Worm (Caenorhabditis elegans) whole organism, L1 larva: ENCODE measurements around the gene T24E12.3.

Experiments
- C04F5.9 ChIP-seq: sonication (generic microtip); optimal IDR thresholded peaks from 2 replicates; lab custom pipeline; 2016; ENCODE audit warnings: missing genetic modification characterization, missing compliant biosample characterization
- C34B4.2 ChIP-seq: sonication (generic microtip); optimal IDR thresholded peaks from 2 replicates; lab custom pipeline; 2017; ENCODE audit warnings: mild to moderate bottlenecking, missing genetic modification characterization, missing compliant biosample characterization
- aha-1 ChIP-seq: fragments of 150-350 bp; optimal IDR thresholded peaks from 2 replicates; lab custom pipeline; 2014; ENCODE audit warnings: missing biosample characterization, missing genetic modification characterization
- alr-1 ChIP-seq: fragments of 200-800 bp; sonication (Bioruptor generic); optimal IDR thresholded peaks from 2 replicates; lab custom pipeline; 2018; ENCODE audit warnings: borderline replicate concordance, mild to moderate bottlenecking, missing genetic modification characterization, missing compliant biosample characterization
- blmp-1 ChIP-seq: fragments of 150-350 bp; optimal IDR thresholded peaks from 2 replicates; lab custom pipeline; 2014; ENCODE audit warnings: missing biosample characterization, missing genetic modification characterization
- ceh-63 ChIP-seq: fragments of 200-800 bp; sonication (Bioruptor generic); optimal IDR thresholded peaks from 2 replicates; lab custom pipeline; 2018; ENCODE audit warnings: mild to moderate bottlenecking, missing genetic modification characterization, missing compliant biosample characterization
- efl-1 ChIP-seq, 4 experiments: fragments of 150-350 bp; optimal IDR thresholded peaks in 3 of 4; peaks in 1 of 4; 1 replicate in 1 of 4; 2 replicates in 3 of 4; lab custom pipeline; 2014; ENCODE audit warnings: missing biosample characterization in 2 of 4, missing genetic modification characterization in 2 of 4, missing genetic modification reagents in 2 of 4
- efl-3 ChIP-seq: fragments of 200-800 bp; sonication (Bioruptor generic); optimal IDR thresholded peaks from 2 replicates; lab custom pipeline; 2018; ENCODE audit warnings: mild to moderate bottlenecking, missing genetic modification characterization, missing compliant biosample characterization
- egl-27 ChIP-seq, 2 experiments: fragments of 150-350 bp in 1 of 2; sonication (generic microtip); optimal IDR thresholded peaks; 3 replicates each; lab custom pipeline; 2017 to 2018; ENCODE audit warnings: missing biosample characterization in 2 of 2, missing genetic modification characterization in 2 of 2, missing genetic modification reagents in 2 of 2
- elt-2 ChIP-seq: sonication (generic microtip); optimal IDR thresholded peaks from 2 replicates; lab custom pipeline; 2016; ENCODE audit warnings: missing genetic modification characterization, mild to moderate bottlenecking, inconsistent platforms, missing compliant biosample characterization, missing genetic modification reagents
- ets-5 ChIP-seq: fragments of 200-800 bp; sonication (Bioruptor generic); IDR thresholded peaks from 2 replicates; pipeline ENCODE4 v1.3.6; 2022; ENCODE audit warnings: missing genetic modification characterization, missing compliant biosample characterization
- fkh-10 ChIP-seq: sonication (generic microtip); optimal IDR thresholded peaks from 2 replicates; lab custom pipeline; 2017; ENCODE audit warnings: missing biosample characterization, missing genetic modification reagents, missing genetic modification characterization
- fkh-4 ChIP-seq: sonication (generic microtip); optimal IDR thresholded peaks from 2 replicates; lab custom pipeline; 2016; ENCODE audit warnings: missing compliant biosample characterization, missing genetic modification characterization, borderline replicate concordance
- fkh-8 ChIP-seq: sonication (generic microtip); optimal IDR thresholded peaks from 2 replicates; lab custom pipeline; 2016; ENCODE audit warnings: mild to moderate bottlenecking, missing genetic modification characterization, missing compliant biosample characterization
- grh-1 ChIP-seq: fragments of 200-800 bp; sonication (Bioruptor generic); IDR thresholded peaks from 2 replicates; pipeline ENCODE4 v1.3.6; 2022; ENCODE audit warnings: missing genetic modification reagents, missing genetic modification characterization, missing compliant biosample characterization
- hlh-17 ChIP-seq: fragments of 200-800 bp; sonication (Bioruptor generic); optimal IDR thresholded peaks from 2 replicates; lab custom pipeline; 2018; ENCODE audit warnings: missing genetic modification characterization, mild to moderate bottlenecking, missing compliant biosample characterization, moderate library complexity, borderline replicate concordance
- hlh-4 ChIP-seq: sonication (generic microtip); optimal IDR thresholded peaks from 2 replicates; lab custom pipeline; 2016; ENCODE audit warnings: mild to moderate bottlenecking, missing genetic modification characterization, missing compliant biosample characterization
- hpl-2 ChIP-seq: fragments of 150-350 bp; optimal IDR thresholded peaks from 2 replicates; lab custom pipeline; 2014; ENCODE audit warnings: missing biosample characterization, missing genetic modification reagents, missing genetic modification characterization
- irx-1 ChIP-seq: sonication (generic microtip); optimal IDR thresholded peaks from 2 replicates; lab custom pipeline; 2016; ENCODE audit warnings: missing genetic modification characterization, missing compliant biosample characterization
- lin-14 ChIP-seq: fragments of 200-800 bp; sonication (Bioruptor generic); optimal IDR thresholded peaks from 2 replicates; lab custom pipeline; 2018; ENCODE audit warnings: mild to moderate bottlenecking, missing genetic modification characterization, moderate library complexity, missing compliant biosample characterization
- lin-15B ChIP-seq: fragments of 150-350 bp; sonication (generic microtip); optimal IDR thresholded peaks from 3 replicates; lab custom pipeline; 2014; ENCODE audit warnings: missing biosample characterization, missing genetic modification characterization
- lin-35 ChIP-seq, 2 experiments: fragments of 150-350 bp; optimal IDR thresholded peaks; 2 replicates each; lab custom pipeline; 2014; ENCODE audit warnings: missing biosample characterization in 2 of 2, missing genetic modification characterization in 2 of 2, missing genetic modification reagents in 2 of 2
- lsy-2 ChIP-seq, 2 experiments: fragments of 150-350 bp; optimal IDR thresholded peaks; 2 replicates each; lab custom pipeline; 2014; ENCODE audit warnings: missing biosample characterization in 2 of 2, missing genetic modification characterization in 2 of 2
- mdl-1 ChIP-seq, 2 experiments: fragments of 150-350 bp; optimal IDR thresholded peaks; 2 replicates each; lab custom pipeline; 2014 to 2017; ENCODE audit warnings: missing biosample characterization in 2 of 2, missing genetic modification characterization in 2 of 2, inconsistent platforms in 1 of 2
- nhr-20 ChIP-seq: sonication (generic microtip); optimal IDR thresholded peaks from 2 replicates; lab custom pipeline; 2016; ENCODE audit warnings: mild to moderate bottlenecking, missing genetic modification characterization, missing compliant biosample characterization
- nhr-28 ChIP-seq: fragments of 150-350 bp; optimal IDR thresholded peaks from 2 replicates; lab custom pipeline; 2014; ENCODE audit warnings: missing biosample characterization, missing genetic modification characterization
- nhr-71 ChIP-seq: sonication (generic microtip); optimal IDR thresholded peaks from 2 replicates; lab custom pipeline; 2016; ENCODE audit warnings: mild to moderate bottlenecking, missing genetic modification characterization, moderate library complexity, missing compliant biosample characterization
- nhr-76 ChIP-seq: sonication (generic microtip); optimal IDR thresholded peaks from 2 replicates; lab custom pipeline; 2017; ENCODE audit warnings: missing biosample characterization, missing genetic modification characterization
- rnt-1 ChIP-seq: sonication (generic microtip); optimal IDR thresholded peaks from 2 replicates; lab custom pipeline; 2016; ENCODE audit warnings: mild to moderate bottlenecking, missing genetic modification characterization, moderate library complexity, missing compliant biosample characterization
- snpc-4 ChIP-seq: fragments of 150-350 bp; optimal IDR thresholded peaks from 2 replicates; lab custom pipeline; 2014; ENCODE audit warnings: missing biosample characterization, missing genetic modification characterization
- sptf-1 ChIP-seq: fragments of 150-350 bp; optimal IDR thresholded peaks from 2 replicates; lab custom pipeline; 2014; ENCODE audit warnings: missing biosample characterization, missing genetic modification characterization
- sup-37 ChIP-seq: fragments of 200-800 bp; sonication (Bioruptor generic); optimal IDR thresholded peaks from 2 replicates; lab custom pipeline; 2018; ENCODE audit warnings: mild to moderate bottlenecking, missing genetic modification characterization, missing compliant biosample characterization
- swsn-7 ChIP-seq: sonication (generic microtip); optimal IDR thresholded peaks from 2 replicates; lab custom pipeline; 2016; ENCODE audit warnings: missing genetic modification characterization, missing compliant biosample characterization
- unc-130 ChIP-seq: fragments of 150-350 bp; optimal IDR thresholded peaks from 2 replicates; lab custom pipeline; 2017; ENCODE audit warnings: missing biosample characterization, missing genetic modification characterization, inconsistent platforms
- unc-86 ChIP-seq: sonication (generic microtip); optimal IDR thresholded peaks from 2 replicates; lab custom pipeline; 2016; ENCODE audit warnings: missing genetic modification characterization, missing compliant biosample characterization
- vab-15 ChIP-seq: sonication (generic microtip); optimal IDR thresholded peaks from 2 replicates; lab custom pipeline; 2017; ENCODE audit warnings: missing genotype, mild to moderate bottlenecking, missing genetic modification characterization, missing compliant biosample characterization
- xbp-1 ChIP-seq: sonication (generic microtip); optimal IDR thresholded peaks from 2 replicates; lab custom pipeline; 2016; ENCODE audit warnings: missing genetic modification characterization, missing compliant biosample characterization
- zag-1 ChIP-seq: fragments of 150-350 bp; optimal IDR thresholded peaks from 2 replicates; lab custom pipeline; 2014; ENCODE audit warnings: missing biosample characterization, missing genetic modification characterization

The T24E12.3 gene

ce11 chrII:3739647-3740046 is 36.2 kb upstream of the T24E12.3 start, which contains the start of gene F12E12.2:
Gene F12E12.2 (plus strand): TSS chrII:3739947.
- no peak for TF ChIP-seq ets-5 (GFP tag; lab: Robert Waterston, UW)

- TF ChIP-seq sup-37 (GFP tag; lab: Kevin White, UChicago) (no peak), grh-1 (GFP tag; lab: Robert Waterston, UW) (no peak), alr-1 (no peak), snpc-4 (tag; lab: Kevin White, UChicago) (no peak), fkh-8 (no peak)
These were observed 34.2 kb upstream of the T24E12.3 start, which contains the start of gene F12E12.1 for ce11 chrII:3741584-3741983. Gene F12E12.1 (plus strand): TSS chrII:3741884.

ce11 chrII:3743684-3744200 is 32.1 kb upstream of the T24E12.3 start, which contains the start of gene nta-1:
Gene nta-1 (minus strand): TSS chrII:3743814.
- TF ChIP-seq nhr-28 (tag; lab: Kevin White, UChicago) = no peak
- TF ChIP-seq unc-130 (tag; lab: Kevin White, UChicago) = no peak
- TF ChIP-seq mdl-1 (tag; optimal IDR thresholded peaks at IDR 0.05; lab: Kevin White, UChicago) = peak in 1 of 2 experiments; percentile 22
- no peak for TF ChIP-seq sptf-1 (tag; lab: Kevin White, UChicago)
- peak; percentile 20 for TF ChIP-seq elt-2 (tag; lab: Kevin White, UChicago)
- TF ChIP-seq efl-1 (optimal IDR thresholded peaks at IDR 0.05; lab: Kevin White, UChicago) = no peak
- TF ChIP-seq efl-1 (GFP tag; optimal IDR thresholded peaks at IDR 0.05 in 1 of 2; lab: Kevin White, UChicago) = peak in 1 of 2 experiments; percentile 4
- peak; percentile 85 for TF ChIP-seq nhr-20 (tag; lab: Kevin White, UChicago)
- TF ChIP-seq lin-35 (GFP tag; optimal IDR thresholded peaks at IDR 0.05; lab: Kevin White, UChicago) = peak in 1 of 2 experiments; percentile 39
- peak; percentile 75 for TF ChIP-seq lin-14 (GFP tag; lab: Kevin White, UChicago)
- no peak for TF ChIP-seq blmp-1 (tag; lab: Kevin White, UChicago)
- no peak for TF ChIP-seq efl-3 (GFP tag; lab: Kevin White, UChicago)

ce11 chrII:3747405-3747804 is 28.4 kb upstream of the T24E12.3 start, which contains the start of gene fbxb-92:
Gene fbxb-92 (minus strand): TSS chrII:3747505.
- no peak for TF ChIP-seq elt-2 (tag; lab: Kevin White, UChicago)
- no peak for TF ChIP-seq rnt-1 (tag; lab: Kevin White, UChicago)
- no peak for TF ChIP-seq aha-1 (tag; lab: Kevin White, UChicago)
- no peak for TF ChIP-seq lsy-2 (tag; optimal IDR thresholded peaks at IDR 0.05; lab: Kevin White, UChicago)
- no peak for TF ChIP-seq ceh-63
- no peak for TF ChIP-seq fkh-10 (GFP tag; lab: Kevin White, UChicago)
- no peak for TF ChIP-seq hlh-4 (tag; lab: Kevin White, UChicago)
- no peak for TF ChIP-seq C04F5.9 (tag; lab: Kevin White, UChicago)

- TF ChIP-seq nhr-71 (tag; lab: Kevin White, UChicago) (no peak), hlh-17 (no peak), aha-1 (tag; lab: Kevin White, UChicago) (no peak), hpl-2 (no peak), lin-15B (no peak), xbp-1 (tag; lab: Kevin White, UChicago) (no peak), zag-1 (tag; lab: Kevin White, UChicago) (no peak), unc-86 (tag; lab: Kevin White, UChicago) (no peak), irx-1 (tag; lab: Kevin White, UChicago) (no peak), egl-27 (tag; optimal IDR thresholded peaks at IDR 0.05; lab: Kevin White, UChicago) (no peak), swsn-7 (tag; lab: Kevin White, UChicago) (no peak), vab-15 (tag; lab: Kevin White, UChicago) (no peak), nhr-76 (no peak), fkh-4 (tag; lab: Kevin White, UChicago) (no peak), C34B4.2 (tag; lab: Kevin White, UChicago) (no peak)
These were observed 27.1 kb upstream of the T24E12.3 start, which contains the start of gene fbxb-90 for ce11 chrII:3748719-3749118. Gene fbxb-90 (minus strand): TSS chrII:3748819.
